Worm (Caenorhabditis elegans): ENCODE results near the gene mrps-34.

The mrps-34 gene

ce11 chrIII:4496085-4496484 is 46.2 kb downstream of the mrps-34 start:
- no peak for TF ChIP-seq snpc-4 (tag; optimal IDR thresholded peaks at IDR 0.05)
- TF ChIP-seq peb-1 (tag; optimal IDR thresholded peaks at IDR 0.05), result no peak
- TF ChIP-seq elt-3 (tag; optimal IDR thresholded peaks at IDR 0.05), result no peak
- TF ChIP-seq ztf-4 (tag; optimal IDR thresholded peaks at IDR 0.05), result peak; percentile 29
- peak; percentile 2 for TF ChIP-seq gmeb-1 (tag; optimal IDR thresholded peaks at IDR 0.05)
- TF ChIP-seq nhr-6 (tag; optimal IDR thresholded peaks at IDR 0.05), result peak; percentile 25
- TF ChIP-seq lsy-2 (tag; optimal IDR thresholded peaks at IDR 0.05), result peak in 1 of 2 experiments; percentile 40
- TF ChIP-seq nhr-25 (tag; optimal IDR thresholded peaks at IDR 0.05), result peak; percentile 60
- peak; percentile 65 for TF ChIP-seq fos-1 (tag; optimal IDR thresholded peaks at IDR 0.05)
- TF ChIP-seq egl-27 (tag; optimal IDR thresholded peaks at IDR 0.05), result no peak
- TF ChIP-seq mdl-1 (tag; optimal IDR thresholded peaks at IDR 0.05), result peak in 1 of 2 experiments; percentile 39
- peak; percentile 59 for TF ChIP-seq nhr-129 (tag; optimal IDR thresholded peaks at IDR 0.05)
- TF ChIP-seq skn-1 (tag; optimal IDR thresholded peaks at IDR 0.05), result no peak
- peak; percentile 76 for TF ChIP-seq sma-3 (GFP tag; optimal IDR thresholded peaks at IDR 0.05)
- peak; percentile 41 for TF ChIP-seq crh-2 (tag; optimal IDR thresholded peaks at IDR 0.05)
- peak; percentile 60 for TF ChIP-seq blmp-1 (tag; optimal IDR thresholded peaks at IDR 0.05; ENCODE audit: insufficient read depth)
- no peak for TF ChIP-seq ceh-16 (tag; optimal IDR thresholded peaks at IDR 0.05)
- peak; percentile 75 for TF ChIP-seq nhr-21 (tag; optimal IDR thresholded peaks at IDR 0.05)
- no peak for TF ChIP-seq nhr-77 (tag; optimal IDR thresholded peaks at IDR 0.05)
- peak; percentile 85 for TF ChIP-seq sma-9 (GFP tag; optimal IDR thresholded peaks at IDR 0.05)
- TF ChIP-seq sma-9 (tag; optimal IDR thresholded peaks at IDR 0.05), result no peak
- no peak for TF ChIP-seq nhr-237 (tag; optimal IDR thresholded peaks at IDR 0.05)
- TF ChIP-seq nhr-23 (tag; optimal IDR thresholded peaks at IDR 0.05), result no peak
- TF ChIP-seq F13H6.1 (tag; optimal IDR thresholded peaks at IDR 0.05), result peak; percentile 13

ce11 chrIII:4495685-4496084 is 46.6 kb downstream of the mrps-34 start:
- TF ChIP-seq ceh-16 (tag; optimal IDR thresholded peaks at IDR 0.05) (no peak), aly-2 (tag; optimal IDR thresholded peaks at IDR 0.05) (no peak), nhr-77 (tag; optimal IDR thresholded peaks at IDR 0.05) (no peak), sma-9 (GFP tag; optimal IDR thresholded peaks at IDR 0.05) (no peak), sma-9 (tag; optimal IDR thresholded peaks at IDR 0.05) (no peak), nhr-23 (tag; optimal IDR thresholded peaks at IDR 0.05) (no peak), C34F6.9 (tag; optimal IDR thresholded peaks at IDR 0.05) (no peak), ZK546.5 (tag; optimal IDR thresholded peaks at IDR 0.05) (no peak), gmeb-1 (tag; optimal IDR thresholded peaks at IDR 0.05) (no peak), sem-4 (tag; optimal IDR thresholded peaks at IDR 0.05) (no peak), egl-27 (tag; optimal IDR thresholded peaks at IDR 0.05) (no peak), ztf-1 (GFP tag; conservative IDR thresholded peaks at IDR 0.05) (no peak), nhr-6 (tag; optimal IDR thresholded peaks at IDR 0.05) (no peak), nhr-10 (tag; optimal IDR thresholded peaks at IDR 0.05) (no peak), peb-1 (tag; optimal IDR thresholded peaks at IDR 0.05) (no peak), elt-3 (tag; optimal IDR thresholded peaks at IDR 0.05) (no peak), mbf-1 (tag; optimal IDR thresholded peaks at IDR 0.05) (no peak), nhr-237 (tag; optimal IDR thresholded peaks at IDR 0.05) (no peak), ceh-82 (tag; optimal IDR thresholded peaks at IDR 0.05) (no peak)

- TF ChIP-seq snpc-4 (tag; optimal IDR thresholded peaks at IDR 0.05) (no peak), sma-9 (GFP tag; optimal IDR thresholded peaks at IDR 0.05) (peak; percentile 61), sma-9 (tag; optimal IDR thresholded peaks at IDR 0.05) (no peak), ztf-11 (tag; optimal IDR thresholded peaks at IDR 0.05) (no peak), unc-62 (GFP tag; optimal IDR thresholded peaks at IDR 0.05) (no peak), nhr-21 (tag; optimal IDR thresholded peaks at IDR 0.05) (peak; percentile 14), blmp-1 (tag; optimal IDR thresholded peaks at IDR 0.05; ENCODE audit: insufficient read depth) (peak; percentile 49), ceh-16 (tag; optimal IDR thresholded peaks at IDR 0.05) (peak; percentile 26), nhr-25 (tag; optimal IDR thresholded peaks at IDR 0.05) (peak; percentile 52), Y55F3AM.14 (GFP tag; optimal IDR thresholded peaks at IDR 0.05) (no peak), R02D3.7 (tag; optimal IDR thresholded peaks at IDR 0.05) (no peak), sma-3 (GFP tag; optimal IDR thresholded peaks at IDR 0.05) (peak; percentile 29)
These were observed 47.0 kb downstream of the mrps-34 start for ce11 chrIII:4495250-4495649.

- TF ChIP-seq elt-3 (tag; optimal IDR thresholded peaks at IDR 0.05) (no peak), fos-1 (tag; optimal IDR thresholded peaks at IDR 0.05) (peak; percentile 75), nhr-11 (tag; optimal IDR thresholded peaks at IDR 0.05) (no peak), unc-39 (tag; optimal IDR thresholded peaks at IDR 0.05) (no peak), alr-1 (tag; optimal IDR thresholded peaks at IDR 0.05) (no peak), R02D3.7 (tag; optimal IDR thresholded peaks at IDR 0.05) (no peak), ZK546.5 (tag; optimal IDR thresholded peaks at IDR 0.05) (no peak), sma-3 (GFP tag; optimal IDR thresholded peaks at IDR 0.05) (peak; percentile 85), sem-4 (tag; optimal IDR thresholded peaks at IDR 0.05) (no peak), lin-11 (tag; optimal IDR thresholded peaks at IDR 0.05) (no peak), mbf-1 (tag; optimal IDR thresholded peaks at IDR 0.05) (no peak), crh-2 (tag; optimal IDR thresholded peaks at IDR 0.05) (peak; percentile 78), gmeb-1 (tag; optimal IDR thresholded peaks at IDR 0.05) (peak; percentile 73), nhr-12 (tag; optimal IDR thresholded peaks at IDR 0.05) (no peak), ztf-1 (GFP tag; conservative IDR thresholded peaks at IDR 0.05) (no peak), nhr-21 (tag; optimal IDR thresholded peaks at IDR 0.05) (peak; percentile 83), mab-5 (tag; optimal IDR thresholded peaks at IDR 0.05) (no peak), nhr-6 (tag; optimal IDR thresholded peaks at IDR 0.05) (peak; percentile 49), lin-39 (tag; optimal IDR thresholded peaks at IDR 0.05) (no peak), lsy-2 (tag; optimal IDR thresholded peaks at IDR 0.05) (peak in 1 of 2 experiments; percentile 62), nhr-129 (tag; optimal IDR thresholded peaks at IDR 0.05) (peak; percentile 76), nhr-25 (tag; optimal IDR thresholded peaks at IDR 0.05) (peak; percentile 81), ztf-4 (tag; optimal IDR thresholded peaks at IDR 0.05) (no peak), zag-1 (tag; optimal IDR thresholded peaks at IDR 0.05) (no peak), aly-2 (tag; optimal IDR thresholded peaks at IDR 0.05) (no peak), dmd-4 (tag; optimal IDR thresholded peaks at IDR 0.05) (no peak)
These were observed 47.7 kb downstream of the mrps-34 start for ce11 chrIII:4494541-4495010.
